Worm (Caenorhabditis elegans) whole organism, L4 larva: ENCODE measurements around the gene Y53G8AM.6.

Experiments
- D1046.2 ChIP-seq: fragments of 200-800 bp; sonication (Bioruptor generic); IDR thresholded peaks from 2 replicates; pipeline ENCODE4 v1.3.6; 2022; ENCODE audit warnings: missing genetic modification characterization, missing compliant biosample characterization
- F10B5.3 ChIP-seq: sonication (generic microtip); optimal IDR thresholded peaks from 2 replicates; lab custom pipeline; 2016; ENCODE audit warnings: mild to moderate bottlenecking, missing genetic modification characterization, missing compliant biosample characterization
- F49E8.2 ChIP-seq: sonication (generic microtip); optimal IDR thresholded peaks from 2 replicates; lab custom pipeline; 2016; ENCODE audit warnings: missing compliant biosample characterization, mild to moderate bottlenecking, missing genetic modification characterization, borderline replicate concordance
- R02D3.7 ChIP-seq: fragments of 150-350 bp; sonication (generic microtip); optimal IDR thresholded peaks from 3 replicates; lab custom pipeline; 2014; ENCODE audit warnings: missing biosample characterization, missing genetic modification characterization
- Y75B8A.6 ChIP-seq: fragments of 200-800 bp; sonication (Bioruptor generic); IDR thresholded peaks from 2 replicates; pipeline ENCODE4 v1.3.6; 2022; ENCODE audit warnings: missing genetic modification reagents, missing genetic modification characterization, missing compliant biosample characterization
- aha-1 ChIP-seq: fragments of 150-350 bp; peaks from one replicate; lab custom pipeline; 2014; ENCODE audit warnings: missing biosample characterization, missing genetic modification characterization
- arid-1 ChIP-seq: fragments of 200-800 bp; sonication (Bioruptor generic); conservative IDR thresholded peaks from 2 replicates; pipeline ENCODE4 v1.3.6; 2022; ENCODE audit warnings: missing genetic modification reagents, missing genetic modification characterization, missing compliant biosample characterization
- attf-4 ChIP-seq: sonication (generic microtip); optimal IDR thresholded peaks from 3 replicates; lab custom pipeline; 2017; ENCODE audit warnings: missing biosample characterization, missing genetic modification characterization
- ceh-32 ChIP-seq: sonication (generic microtip); optimal IDR thresholded peaks from 2 replicates; lab custom pipeline; 2016; ENCODE audit warnings: mild to moderate bottlenecking, missing genetic modification characterization, missing compliant biosample characterization; ENCODE audit not compliant: poor library complexity
- ceh-44 ChIP-seq: fragments of 200-800 bp; sonication (Bioruptor generic); IDR thresholded peaks from 2 replicates; pipeline ENCODE4 v1.3.6; 2022; ENCODE audit warnings: missing genetic modification reagents, missing genetic modification characterization, missing compliant biosample characterization
- ctbp-1 ChIP-seq: fragments of 200-800 bp; sonication (Bioruptor generic); IDR thresholded peaks from 2 replicates; pipeline ENCODE4 v1.3.6; 2022; ENCODE audit warnings: missing genetic modification reagents, missing genetic modification characterization, missing compliant biosample characterization
- daf-12 ChIP-seq: fragments of 150-350 bp; optimal IDR thresholded peaks from 2 replicates; lab custom pipeline; 2014; ENCODE audit warnings: missing biosample characterization, missing genetic modification reagents, missing genetic modification characterization
- daf-8 ChIP-seq: fragments of 200-800 bp; sonication (Bioruptor generic); IDR thresholded peaks from 2 replicates; pipeline ENCODE4 v1.3.6; 2022; ENCODE audit warnings: missing genetic modification characterization, missing compliant biosample characterization
- dmd-6 ChIP-seq: fragments of 200-800 bp; sonication (Bioruptor generic); IDR thresholded peaks from 2 replicates; pipeline ENCODE4 v1.3.6; 2022; ENCODE audit warnings: missing genetic modification reagents, missing genetic modification characterization, missing compliant biosample characterization
- dmd-8 ChIP-seq: fragments of 200-800 bp; sonication (Bioruptor generic); IDR thresholded peaks from 2 replicates; pipeline ENCODE4 v1.3.6; 2022; ENCODE audit warnings: missing genetic modification characterization, missing compliant biosample characterization
- dpl-1 ChIP-seq: fragments of 150-350 bp; optimal IDR thresholded peaks from 2 replicates; lab custom pipeline; 2014; ENCODE audit warnings: missing biosample characterization, missing genetic modification reagents, missing genetic modification characterization
- dve-1 ChIP-seq: sonication (generic microtip); optimal IDR thresholded peaks from 2 replicates; lab custom pipeline; 2017; ENCODE audit warnings: antibody characterized with exemption, mild to moderate bottlenecking, missing genetic modification characterization, missing compliant biosample characterization; ENCODE audit not compliant: insufficient read depth
- egl-27 ChIP-seq: sonication (generic microtip); optimal IDR thresholded peaks from 3 replicates; lab custom pipeline; 2017; ENCODE audit warnings: missing biosample characterization, missing genetic modification reagents, missing genetic modification characterization
- fos-1 ChIP-seq: fragments of 150-350 bp; optimal IDR thresholded peaks from 2 replicates; lab custom pipeline; 2014; ENCODE audit warnings: missing biosample characterization, missing genetic modification characterization
- hmg-1.1 ChIP-seq: fragments of 200-800 bp; sonication (Bioruptor generic); IDR thresholded peaks from 2 replicates; pipeline ENCODE4 v1.3.6; 2022; ENCODE audit warnings: missing genetic modification reagents, missing genetic modification characterization, missing compliant biosample characterization
- lin-1 ChIP-seq: fragments of 200-800 bp; sonication (Bioruptor generic); IDR thresholded peaks from 2 replicates; pipeline ENCODE4 v1.3.6; 2022; ENCODE audit warnings: missing genetic modification reagents, missing genetic modification characterization, missing compliant biosample characterization
- lin-13 ChIP-seq: fragments of 150-350 bp; optimal IDR thresholded peaks from 2 replicates; lab custom pipeline; 2014; ENCODE audit warnings: missing biosample characterization, missing genetic modification reagents, missing genetic modification characterization
- lin-15B ChIP-seq: fragments of 150-350 bp; sonication (generic microtip); optimal IDR thresholded peaks from 3 replicates; lab custom pipeline; 2014; ENCODE audit warnings: missing biosample characterization, missing genetic modification characterization
- lin-29 ChIP-seq: fragments of 200-800 bp; sonication (Bioruptor generic); IDR thresholded peaks from 2 replicates; pipeline ENCODE4 v1.3.6; 2022; ENCODE audit warnings: missing genetic modification reagents, missing genetic modification characterization, missing compliant biosample characterization
- lin-39 ChIP-seq: fragments of 150-350 bp; optimal IDR thresholded peaks from 2 replicates; lab custom pipeline; 2014; ENCODE audit warnings: missing biosample characterization, missing genetic modification reagents, missing genetic modification characterization
- lir-3 ChIP-seq: sonication (generic microtip); optimal IDR thresholded peaks from 2 replicates; lab custom pipeline; 2016; ENCODE audit warnings: mild to moderate bottlenecking, missing genetic modification characterization, missing compliant biosample characterization
- lsy-2 ChIP-seq, 2 experiments: fragments of 150-350 bp in 1 of 2; sonication (generic microtip) in 1 of 2; optimal IDR thresholded peaks; 2 replicates each; lab custom pipeline; 2014 to 2017; ENCODE audit warnings: missing biosample characterization in 2 of 2, missing genetic modification characterization in 2 of 2
- madf-9 ChIP-seq: fragments of 200-800 bp; sonication (Bioruptor generic); conservative IDR thresholded peaks from 2 replicates; pipeline ENCODE4 v1.3.6; 2022; ENCODE audit warnings: missing genetic modification reagents, missing genetic modification characterization, missing compliant biosample characterization
- mdl-1 ChIP-seq, 2 experiments: fragments of 150-350 bp in 1 of 2; sonication (generic microtip) in 1 of 2; optimal IDR thresholded peaks; 2 replicates each; lab custom pipeline; 2014 to 2017; ENCODE audit warnings: missing biosample characterization in 2 of 2, missing genetic modification characterization in 2 of 2
- mdt-29 ChIP-seq: fragments of 200-800 bp; sonication (Bioruptor generic); IDR thresholded peaks from 2 replicates; pipeline ENCODE4 v1.3.6; 2022; ENCODE audit warnings: missing genetic modification reagents, missing genetic modification characterization, missing compliant biosample characterization
- mep-1 ChIP-seq: fragments of 150-350 bp; sonication (generic microtip); optimal IDR thresholded peaks from 3 replicates; lab custom pipeline; 2014; ENCODE audit warnings: missing biosample characterization, missing genetic modification characterization
- mxl-2 ChIP-seq: fragments of 200-800 bp; sonication (Bioruptor generic); conservative IDR thresholded peaks from 2 replicates; pipeline ENCODE4 v1.3.6; 2022; ENCODE audit warnings: missing genetic modification reagents, missing genetic modification characterization, missing compliant biosample characterization
- mxl-3 ChIP-seq: fragments of 200-800 bp; sonication (Bioruptor generic); optimal IDR thresholded peaks from 2 replicates; lab custom pipeline; 2018; ENCODE audit warnings: mild to moderate bottlenecking, missing genetic modification characterization, missing compliant biosample characterization
- nhr-11 ChIP-seq: fragments of 150-350 bp; optimal IDR thresholded peaks from 2 replicates; lab custom pipeline; 2014; ENCODE audit warnings: missing biosample characterization, missing genetic modification characterization
- nhr-111 ChIP-seq: fragments of 200-800 bp; sonication (Bioruptor generic); optimal IDR thresholded peaks from 2 replicates; lab custom pipeline; 2018; ENCODE audit warnings: mild to moderate bottlenecking, missing genetic modification characterization, missing compliant biosample characterization
- nhr-28 ChIP-seq: fragments of 150-350 bp; optimal IDR thresholded peaks from 2 replicates; lab custom pipeline; 2014; ENCODE audit warnings: missing biosample characterization, missing genetic modification characterization
- nhr-41 ChIP-seq: fragments of 200-800 bp; sonication (Bioruptor generic); IDR thresholded peaks from 2 replicates; pipeline ENCODE4 v1.3.6; 2022; ENCODE audit warnings: missing genetic modification reagents, missing genetic modification characterization, missing compliant biosample characterization
- nhr-42 ChIP-seq: fragments of 200-800 bp; sonication (Bioruptor generic); IDR thresholded peaks from 2 replicates; pipeline ENCODE4 v1.3.6; 2022; ENCODE audit warnings: missing genetic modification characterization, missing compliant biosample characterization
- nhr-76 ChIP-seq: fragments of 150-350 bp; optimal IDR thresholded peaks from 2 replicates; lab custom pipeline; 2014; ENCODE audit warnings: missing biosample characterization, missing genetic modification characterization
- nhr-77 ChIP-seq: fragments of 150-350 bp; optimal IDR thresholded peaks from 2 replicates; lab custom pipeline; 2014; ENCODE audit warnings: missing biosample characterization, missing genetic modification characterization
- pqm-1 ChIP-seq: sonication (generic microtip); optimal IDR thresholded peaks from 2 replicates; lab custom pipeline; 2017; ENCODE audit warnings: missing biosample characterization, missing genetic modification characterization
- set-16 ChIP-seq: fragments of 200-800 bp; sonication (Bioruptor generic); IDR thresholded peaks from 2 replicates; pipeline ENCODE4 v1.3.6; 2022; ENCODE audit warnings: missing genetic modification reagents, missing genetic modification characterization, missing compliant biosample characterization
- skn-1 ChIP-seq: fragments of 150-350 bp; optimal IDR thresholded peaks from 2 replicates; lab custom pipeline; 2014; ENCODE audit warnings: missing biosample characterization, missing genetic modification characterization
- snpc-4 ChIP-seq: fragments of 150-350 bp; optimal IDR thresholded peaks from 2 replicates; lab custom pipeline; 2014; ENCODE audit warnings: missing biosample characterization, missing genetic modification characterization
- spr-3 ChIP-seq: fragments of 200-800 bp; sonication (Bioruptor generic); optimal IDR thresholded peaks from 2 replicates; lab custom pipeline; 2018; ENCODE audit warnings: mild to moderate bottlenecking, missing genetic modification characterization, missing compliant biosample characterization
- unc-39 ChIP-seq: sonication (generic microtip); optimal IDR thresholded peaks from 2 replicates; lab custom pipeline; 2017; ENCODE audit warnings: missing biosample characterization, missing genetic modification characterization
- unc-62 ChIP-seq, 3 experiments: fragments of 150-350 bp in 1 of 3; sonication (generic microtip); optimal IDR thresholded peaks in 2 of 3; peaks in 1 of 3; 1 replicate in 1 of 3; 2 replicates in 2 of 3; lab custom pipeline; 2014 to 2017; ENCODE audit warnings: missing biosample characterization in 3 of 3, missing genetic modification characterization in 3 of 3, missing genetic modification reagents in 3 of 3, missing genotype in 1 of 3
- zag-1 ChIP-seq: fragments of 150-350 bp; optimal IDR thresholded peaks from 2 replicates; lab custom pipeline; 2014; ENCODE audit warnings: missing biosample characterization, missing genetic modification characterization
- zip-2 ChIP-seq: fragments of 150-350 bp; optimal IDR thresholded peaks from 2 replicates; lab custom pipeline; 2014; ENCODE audit warnings: missing biosample characterization, missing genetic modification characterization

Y53G8AM.6 gene

DNA sequence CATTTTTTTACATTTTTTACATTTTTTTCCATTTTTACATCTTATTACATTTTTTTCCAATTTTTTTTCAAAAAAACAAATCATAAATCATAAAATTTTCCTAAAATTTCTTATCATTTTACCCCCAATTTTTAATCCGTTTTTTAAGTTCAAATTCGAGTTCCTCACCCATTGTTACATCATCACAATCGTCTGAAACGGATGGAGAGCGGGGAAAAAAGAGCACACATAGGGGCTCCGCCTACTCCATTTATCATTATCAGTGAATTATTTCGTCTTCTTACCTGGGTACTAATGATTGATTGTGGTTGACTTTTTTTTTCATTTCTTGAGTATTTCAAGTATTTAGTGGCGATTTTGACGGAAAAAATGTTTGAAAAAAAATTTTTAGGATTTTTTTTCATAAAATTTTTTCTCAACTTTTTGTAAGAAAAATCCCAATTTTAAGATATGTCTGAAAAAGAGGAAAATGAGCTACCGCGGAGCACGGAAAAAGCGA, 22.3 kb upstream of the Y53G8AM.6 start, which contains the start of gene mfsd-8:
Gene mfsd-8, plus strand, starts transcription at position 449 of the 499 bp plus-strand sequence.
- TF ChIP-seq nhr-28 (peak; percentile 46), daf-12 (tag; lab: Kevin White, UChicago) (no peak), Y75B8A.6 (GFP tag; lab: Robert Waterston, UW) (no peak), R02D3.7 (tag; lab: Kevin White, UChicago) (no peak), zag-1 (tag; lab: Kevin White, UChicago) (no peak), lin-13 (GFP tag; lab: Kevin White, UChicago) (no peak), aha-1 (tag; lab: Kevin White, UChicago) (peak; percentile 36), nhr-41 (GFP tag; lab: Robert Waterston, UW) (peak; percentile 88), lsy-2 (tag; optimal IDR thresholded peaks at IDR 0.05; lab: Kevin White, UChicago) (no peak), egl-27 (tag; lab: Kevin White, UChicago) (no peak), mxl-3 (GFP tag; lab: Kevin White, UChicago) (no peak), F49E8.2 (no peak), dmd-8 (GFP tag; lab: Robert Waterston, UW) (no peak), spr-3 (no peak), lin-1 (GFP tag; lab: Robert Waterston, UW) (peak; percentile 72), D1046.2 (GFP tag; lab: Robert Waterston, UW) (no peak), dve-1 (peak; percentile 51), pqm-1 (tag; lab: Kevin White, UChicago) (peak; percentile 81), unc-62 (GFP tag; optimal IDR thresholded peaks at IDR 0.05 in 1 of 2; lab: Kevin White, UChicago) (no peak), unc-62 (tag; optimal IDR thresholded peaks at IDR 0.05; lab: Kevin White, UChicago) (no peak), F10B5.3 (tag; lab: Kevin White, UChicago) (no peak), lin-29 (GFP tag; lab: Robert Waterston, UW) (no peak), nhr-42 (no peak), dmd-6 (GFP tag; lab: Robert Waterston, UW) (peak; percentile 88), nhr-76 (no peak), skn-1 (no peak), nhr-111 (GFP tag; lab: Kevin White, UChicago) (no peak), fos-1 (tag; lab: Kevin White, UChicago) (no peak), mdt-29 (no peak), nhr-77 (tag; lab: Kevin White, UChicago) (no peak)

DNA sequence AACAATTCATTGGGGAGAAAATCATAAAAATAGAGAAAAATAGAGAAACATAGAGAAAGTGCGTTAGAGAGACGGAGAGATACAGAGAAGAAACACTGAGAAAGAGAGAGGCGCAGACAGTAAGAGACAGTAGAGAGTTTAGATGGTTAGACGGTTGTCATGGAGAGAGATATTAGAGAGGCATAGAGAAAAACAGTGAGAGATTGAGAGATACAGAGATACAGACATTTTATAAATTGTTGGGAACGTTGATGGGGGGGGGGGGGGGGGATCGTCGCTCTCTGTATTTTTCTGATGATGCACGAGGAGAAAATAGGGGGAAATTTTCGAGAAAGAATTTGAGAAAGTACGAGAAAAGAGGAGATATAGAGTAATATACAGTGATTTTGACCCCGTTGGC, 19.7 kb upstream of the Y53G8AM.6 start:
- no peak for TF ChIP-seq zag-1 (tag; lab: Kevin White, UChicago)
- no peak for TF ChIP-seq daf-8 (GFP tag; lab: Robert Waterston, UW)
- TF ChIP-seq nhr-42: no peak
- TF ChIP-seq lir-3 (tag; lab: Kevin White, UChicago): no peak
- TF ChIP-seq hmg-1.1: peak; percentile 73
- peak; percentile 60 for TF ChIP-seq nhr-28
- peak; percentile 84 for TF ChIP-seq mep-1 (tag; lab: Kevin White, UChicago)
- no peak for TF ChIP-seq attf-4 (tag; lab: Kevin White, UChicago)
- TF ChIP-seq lin-15B: no peak
- no peak for TF ChIP-seq ceh-32 (tag; lab: Kevin White, UChicago)
- no peak for TF ChIP-seq dmd-8 (GFP tag; lab: Robert Waterston, UW)
- TF ChIP-seq ctbp-1 (GFP tag; lab: Robert Waterston, UW): no peak
- TF ChIP-seq ceh-44 (GFP tag; lab: Robert Waterston, UW): no peak
- TF ChIP-seq lin-39 (tag; lab: Kevin White, UChicago): no peak
- no peak for TF ChIP-seq zip-2 (tag; lab: Kevin White, UChicago)
- no peak for TF ChIP-seq set-16
- 0 out of 2 replicates have a peak, but pooled peaks have one; percentile 23 for TF ChIP-seq lin-29 (GFP tag; lab: Robert Waterston, UW)
- TF ChIP-seq unc-39 (tag; lab: Kevin White, UChicago): no peak
- TF ChIP-seq snpc-4 (tag; lab: Kevin White, UChicago): no peak
- peak in 1 of 2 experiments; percentile 49 for TF ChIP-seq mdl-1 (tag; optimal IDR thresholded peaks at IDR 0.05; lab: Kevin White, UChicago)
- TF ChIP-seq dpl-1 (GFP tag; lab: Kevin White, UChicago): peak; percentile 59
- no peak for TF ChIP-seq madf-9 (GFP tag; lab: Robert Waterston, UW)
- TF ChIP-seq spr-3: no peak
- TF ChIP-seq F49E8.2: no peak
- no peak for TF ChIP-seq mxl-2
- no peak for TF ChIP-seq D1046.2 (GFP tag; lab: Robert Waterston, UW)
- no peak for TF ChIP-seq mdt-29
- TF ChIP-seq nhr-11 (tag; lab: Kevin White, UChicago): peak; percentile 10
- peak; percentile 29 for TF ChIP-seq nhr-76
- no peak for TF ChIP-seq arid-1
- TF ChIP-seq lsy-2 (tag; optimal IDR thresholded peaks at IDR 0.05; lab: Kevin White, UChicago): peak; percentile 30 to 89
- no peak for TF ChIP-seq skn-1
- no peak for TF ChIP-seq daf-12 (tag; lab: Kevin White, UChicago)
- TF ChIP-seq nhr-77 (tag; lab: Kevin White, UChicago): peak; percentile 42
